Fruit fly (Drosophila melanogaster): ENCODE measurements around the gene CG14210.
A peak's percentile ranks its signal among the peaks of the same experiment; 100 is the strongest.

CG14210 gene

DNA sequence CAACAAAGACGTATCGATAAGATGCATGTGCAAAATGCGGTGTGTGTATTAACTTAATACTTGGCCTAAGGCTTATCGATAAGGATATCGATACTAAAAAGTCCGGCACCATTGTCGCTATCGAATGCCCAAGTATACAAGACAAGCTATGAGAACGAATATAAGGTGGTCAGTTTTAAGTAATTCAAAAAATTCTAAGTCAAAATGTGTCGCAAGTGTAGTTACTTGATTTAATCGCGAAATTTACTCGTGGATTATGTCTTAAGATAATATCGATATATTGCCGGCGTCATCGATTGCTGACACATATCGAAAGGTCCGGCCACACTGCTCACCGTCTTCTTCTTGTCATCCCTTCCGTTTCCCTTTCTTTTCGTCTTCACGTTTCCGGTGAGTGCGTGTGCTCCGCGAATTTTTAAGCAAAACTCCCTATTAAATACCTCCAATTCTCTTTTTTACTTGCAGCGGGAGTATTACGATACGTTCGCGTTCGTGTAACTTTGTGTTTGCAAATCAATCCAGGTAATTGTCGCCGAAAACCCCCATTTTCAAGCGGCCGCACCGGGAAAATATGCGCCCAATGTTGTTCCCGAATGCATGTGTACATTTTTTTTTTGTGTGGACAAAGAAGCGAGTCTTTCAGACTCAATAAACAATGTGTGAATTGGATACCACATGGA, 18.2 kb upstream of the CG14210 start, which contains the start of gene RpS10b (continued):
- TF ChIP-seq Ada2b (GFP tag; IDR thresholded peaks at IDR 0.05) (no peak), chn (GFP tag; optimal IDR thresholded peaks at IDR 0.05) (peak; percentile 23), her (GFP tag; optimal IDR thresholded peaks at IDR 0.05) (peak; percentile 84), CG4707 (GFP tag; optimal IDR thresholded peaks at IDR 0.05) (peak; percentile 90), Lim3 (GFP tag; IDR thresholded peaks at IDR 0.05) (no peak), chif (GFP tag; optimal IDR thresholded peaks at IDR 0.05) (peak; percentile 63 to 89), Ets97D (GFP tag; optimal IDR thresholded peaks at IDR 0.05) (peak; percentile 99), NC2β (GFP tag; optimal IDR thresholded peaks at IDR 0.05) (peak; percentile 97), GATAe (GFP tag; conservative IDR thresholded peaks at IDR 0.05) (no peak), CG3065 (GFP tag; optimal IDR thresholded peaks at IDR 0.05) (peak; percentile 67), Eip74EF (GFP tag; optimal IDR thresholded peaks at IDR 0.05) (peak in 1 of 2 experiments; percentile 87), ERR (GFP tag; optimal IDR thresholded peaks at IDR 0.05) (peak; percentile 40), twi (tag; optimal IDR thresholded peaks at IDR 0.05) (peak; percentile 76), unpg (GFP tag; optimal IDR thresholded peaks at IDR 0.05) (peak; percentile 82), hth (optimal IDR thresholded peaks at IDR 0.05) (no peak), CG4360 (GFP tag; IDR thresholded peaks at IDR 0.05) (no peak), gem (tag; optimal IDR thresholded peaks at IDR 0.05) (peak; percentile 57), CG8359 (GFP tag; optimal IDR thresholded peaks at IDR 0.05; ENCODE audit: borderline replicate concordance) (peak; percentile 85), tna (GFP tag; IDR thresholded peaks at IDR 0.05; ENCODE audit: partially characterized antibody) (peak; percentile 89), pnt (GFP tag; optimal IDR thresholded peaks at IDR 0.05) (no peak), Meics (GFP tag; optimal IDR thresholded peaks at IDR 0.05) (peak; percentile 96), CG42726 (GFP tag; IDR thresholded peaks at IDR 0.05; ENCODE audit: partially characterized antibody) (peak; percentile 77), sr (GFP tag; IDR thresholded peaks at IDR 0.05) (peak; percentile 88), tx (GFP tag; optimal IDR thresholded peaks at IDR 0.05) (peak; percentile 76), CG16813 (GFP tag; IDR thresholded peaks at IDR 0.05; ENCODE audit: partially characterized antibody) (peak; percentile 98), CG8478 (optimal IDR thresholded peaks at IDR 0.05) (no peak), Bdp1 (GFP tag; optimal IDR thresholded peaks at IDR 0.05) (peak; percentile 80), wdn (GFP tag; IDR thresholded peaks at IDR 0.05) (peak; percentile 72), CG18599 (GFP tag; optimal IDR thresholded peaks at IDR 0.05) (peak; percentile 92), Rfx (GFP tag; IDR thresholded peaks at IDR 0.05) (peak; percentile 80), CG1024 (GFP tag; IDR thresholded peaks at IDR 0.05) (peak; percentile 70), Sry-β (GFP tag; optimal IDR thresholded peaks at IDR 0.05) (peak; percentile 56), Myb (GFP tag; optimal IDR thresholded peaks at IDR 0.05) (peak; percentile 83), grn (GFP tag; optimal IDR thresholded peaks at IDR 0.05) (peak; percentile 79), Usf (GFP tag; optimal IDR thresholded peaks at IDR 0.05) (peak; percentile 86), dmrt99B (tag; optimal IDR thresholded peaks at IDR 0.05) (peak; percentile 81), BEAF-32 (GFP tag; optimal IDR thresholded peaks at IDR 0.05) (peak; percentile 98), dpn (GFP tag; optimal IDR thresholded peaks at IDR 0.05) (peak; percentile 58 to 79), CG12391 (tag; optimal IDR thresholded peaks at IDR 0.05) (peak; percentile 87), CG11504 (tag; optimal IDR thresholded peaks at IDR 0.05) (peak; percentile 77), yki (optimal IDR thresholded peaks at IDR 0.05) (no peak), H15 (GFP tag; IDR thresholded peaks at IDR 0.05) (peak; percentile 75), cad (GFP tag; optimal IDR thresholded peaks at IDR 0.05) (no peak)

Data from whole organism, embryonic.